Worm (Caenorhabditis elegans): ENCODE measurements around the gene srsx-35.

DNA sequence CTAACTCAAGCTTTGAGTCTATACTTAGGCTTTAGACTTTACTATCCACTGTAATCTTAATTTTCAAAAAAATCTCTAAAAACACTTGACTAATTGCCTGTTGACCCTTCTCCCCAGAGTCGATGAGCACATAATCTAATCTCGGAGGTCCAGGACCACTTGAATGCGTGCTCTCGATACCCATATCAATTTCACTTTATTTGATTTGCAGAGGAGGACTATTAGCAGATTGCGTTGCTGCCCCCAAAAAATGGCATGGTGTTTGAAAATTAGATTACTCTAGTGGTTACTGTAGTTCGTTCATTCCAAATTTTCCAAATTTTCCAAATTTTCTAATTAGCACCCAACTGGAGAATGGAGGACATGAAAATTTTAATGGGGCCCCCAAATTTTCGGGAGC is 35.7 kb upstream of the srsx-35 start:
- TF ChIP-seq lin-39 (tag; optimal IDR thresholded peaks at IDR 0.05) (no peak), nhr-237 (tag; optimal IDR thresholded peaks at IDR 0.05) (no peak), snpc-4 (tag; optimal IDR thresholded peaks at IDR 0.05) (no peak), ceh-28 (tag; optimal IDR thresholded peaks at IDR 0.05) (no peak), ztf-11 (tag; optimal IDR thresholded peaks at IDR 0.05) (no peak), nhr-25 (tag; optimal IDR thresholded peaks at IDR 0.05) (no peak), lin-15B (tag; optimal IDR thresholded peaks at IDR 0.05) (no peak), nhr-28 (tag; optimal IDR thresholded peaks at IDR 0.05) (no peak), ama-1 (optimal IDR thresholded peaks at IDR 0.05) (no peak), unc-62 (GFP tag; optimal IDR thresholded peaks at IDR 0.05) (no peak), nhr-12 (tag; optimal IDR thresholded peaks at IDR 0.05) (no peak), fos-1 (tag; optimal IDR thresholded peaks at IDR 0.05) (no peak), egl-5 (tag; optimal IDR thresholded peaks at IDR 0.05) (no peak), ceh-82 (tag; optimal IDR thresholded peaks at IDR 0.05) (no peak)

All from whole organism, L3 larva.